Fruit fly (Drosophila melanogaster) whole organism, embryonic: ENCODE data around the gene Sf3b1.
A peak's percentile ranks its signal among the peaks of the same experiment; 100 is the strongest.

Experiments used
- ATbp ChIP-seq: fragments of 200-800 bp; sonication (Bioruptor generic); optimal IDR thresholded peaks from 2 replicates; lab custom pipeline; 2017; ENCODE audit warnings: missing biosample characterization, mild to moderate bottlenecking, missing genetic modification characterization, missing genetic modification reagents
- CG10959 ChIP-seq: fragments of 200-800 bp; sonication (Bioruptor generic); IDR thresholded peaks from 2 replicates; pipeline ENCODE4 v1.3.6; 2022; ENCODE audit warnings: missing biosample characterization, missing genetic modification characterization
- CG10979 ChIP-seq: fragments of 200-800 bp; sonication (Bioruptor generic); optimal IDR thresholded peaks from 2 replicates; lab custom pipeline; 2018; ENCODE audit warnings: missing biosample characterization, mild to moderate bottlenecking, missing genetic modification characterization, moderate library complexity
- CG11456 ChIP-seq: fragments of 200-800 bp; sonication (Bioruptor generic); IDR thresholded peaks from 3 replicates; pipeline ENCODE4 v1.3.6; 2022; ENCODE audit warnings: missing biosample characterization, missing genetic modification characterization
- CG11504 ChIP-seq: fragments of 200-800 bp; sonication (Bioruptor generic); optimal IDR thresholded peaks from 3 replicates; lab custom pipeline; 2019; ENCODE audit warnings: missing biosample characterization, mild to moderate bottlenecking, missing genetic modification characterization, moderate library complexity
- CG13894 ChIP-seq: fragments of 200-800 bp; sonication (Bioruptor generic); optimal IDR thresholded peaks from 3 replicates; lab custom pipeline; 2018; ENCODE audit warnings: missing biosample characterization, mild to moderate bottlenecking, missing genetic modification characterization, moderate library complexity
- CG14441 ChIP-seq: fragments of 200-800 bp; sonication (Bioruptor generic); IDR thresholded peaks from 2 replicates; pipeline ENCODE4 v1.3.6; 2022; ENCODE audit warnings: missing biosample characterization, missing genetic modification characterization
- CG15601 ChIP-seq: fragments of 200-800 bp; sonication (Bioruptor generic); optimal IDR thresholded peaks from 3 replicates; lab custom pipeline; 2019; ENCODE audit warnings: missing biosample characterization, mild to moderate bottlenecking, missing genetic modification characterization, moderate library complexity
- CG1602 ChIP-seq: fragments of 200-800 bp; sonication (Bioruptor generic); optimal IDR thresholded peaks from 3 replicates; lab custom pipeline; 2016; ENCODE audit warnings: missing biosample characterization, missing genetic modification characterization
- CG1647 ChIP-seq: fragments of 200-800 bp; sonication (Bioruptor generic); optimal IDR thresholded peaks from 3 replicates; lab custom pipeline; 2016; ENCODE audit warnings: missing biosample characterization, missing genetic modification characterization
- CG30431 ChIP-seq: fragments of 200-800 bp; sonication (Bioruptor generic); optimal IDR thresholded peaks from 2 replicates; lab custom pipeline; 2017; ENCODE audit warnings: missing biosample characterization, missing genetic modification characterization
- CG4360 ChIP-seq: fragments of 200-800 bp; sonication (Bioruptor generic); IDR thresholded peaks from 2 replicates; pipeline ENCODE4 v1.3.6; 2022; ENCODE audit warnings: missing biosample characterization, missing genetic modification characterization
- CG4730 ChIP-seq: fragments of 200-800 bp; sonication (Bioruptor generic); IDR thresholded peaks from 2 replicates; pipeline ENCODE4 v1.3.6; 2022; ENCODE audit warnings: missing biosample characterization, missing genetic modification characterization
- CG6175 ChIP-seq: fragments of 200-800 bp; sonication (Bioruptor generic); IDR thresholded peaks from 3 replicates; pipeline ENCODE4 v1.3.6; 2022; ENCODE audit warnings: missing biosample characterization, missing genetic modification characterization
- CG6689 ChIP-seq: fragments of 200-800 bp; sonication (Bioruptor generic); IDR thresholded peaks from 2 replicates; pipeline ENCODE4 v1.3.6; 2022; ENCODE audit warnings: missing biosample characterization, missing genetic modification characterization
- CG7271 ChIP-seq: fragments of 200-800 bp; sonication (Bioruptor generic); optimal IDR thresholded peaks from 2 replicates; lab custom pipeline; 2018; ENCODE audit warnings: missing biosample characterization, mild to moderate bottlenecking, missing genetic modification characterization, moderate library complexity
- CG7556 ChIP-seq: fragments of 200-800 bp; sonication (Bioruptor generic); optimal IDR thresholded peaks from 2 replicates; lab custom pipeline; 2017; ENCODE audit warnings: missing biosample characterization, mild to moderate bottlenecking, missing genetic modification characterization
- CG7963 ChIP-seq: fragments of 200-800 bp; sonication (Bioruptor generic); IDR thresholded peaks from 3 replicates; pipeline ENCODE4 v1.3.6; 2022; ENCODE audit warnings: missing biosample characterization, missing genetic modification characterization; ENCODE audit not compliant: partially characterized antibody
- CG8089 ChIP-seq: fragments of 200-800 bp; sonication (Bioruptor generic); optimal IDR thresholded peaks from 3 replicates; lab custom pipeline; 2016; ENCODE audit warnings: missing biosample characterization, missing genetic modification characterization
- CrebB ChIP-seq: fragments of 200-800 bp; sonication (Bioruptor generic); optimal IDR thresholded peaks from 3 replicates; lab custom pipeline; 2018; ENCODE audit warnings: missing biosample characterization, mild to moderate bottlenecking, missing genetic modification characterization
- Deaf1 ChIP-seq: fragments of 200-800 bp; optimal IDR thresholded peaks from 3 replicates; lab custom pipeline; 2019; ENCODE audit warnings: missing biosample characterization, mild to moderate bottlenecking, missing genetic modification characterization, moderate library complexity
- Elba2 ChIP-seq: fragments of 200-800 bp; sonication (Bioruptor generic); optimal IDR thresholded peaks from 3 replicates; lab custom pipeline; 2016; ENCODE audit warnings: missing biosample characterization, missing genetic modification characterization
- Mrtf ChIP-seq: fragments of 200-800 bp; sonication (Bioruptor generic); IDR thresholded peaks from 3 replicates; pipeline ENCODE4 v1.3.6; 2022; ENCODE audit warnings: missing biosample characterization, missing genetic modification characterization
- Oaz ChIP-seq: fragments of 200-800 bp; sonication (Bioruptor generic); IDR thresholded peaks from 2 replicates; pipeline ENCODE4 v1.3.6; 2022; ENCODE audit warnings: missing biosample characterization, missing genetic modification characterization
- Rfx ChIP-seq: fragments of 200-800 bp; sonication (Bioruptor generic); IDR thresholded peaks from 2 replicates; pipeline ENCODE4 v1.3.6; 2022; ENCODE audit warnings: missing biosample characterization, missing genetic modification characterization
- Sox102F ChIP-seq: fragments of 200-800 bp; sonication (Bioruptor generic); optimal IDR thresholded peaks from 2 replicates; lab custom pipeline; 2018; ENCODE audit warnings: missing biosample characterization, mild to moderate bottlenecking, missing genetic modification characterization, moderate library complexity
- YL-1 ChIP-seq: fragments of 200-800 bp; sonication (Bioruptor generic); optimal IDR thresholded peaks from 3 replicates; lab custom pipeline; 2017; ENCODE audit warnings: missing biosample characterization, mild to moderate bottlenecking, missing genetic modification characterization
- ac ChIP-seq: fragments of 200-800 bp; sonication (Bioruptor generic); optimal IDR thresholded peaks from 3 replicates; lab custom pipeline; 2017; ENCODE audit warnings: missing biosample characterization, mild to moderate bottlenecking, missing genetic modification characterization
- bbx ChIP-seq: fragments of 200-800 bp; sonication (Bioruptor generic); IDR thresholded peaks from 2 replicates; pipeline ENCODE4 v1.3.6; 2022; ENCODE audit warnings: missing biosample characterization, missing genetic modification characterization; ENCODE audit not compliant: partially characterized antibody
- btn ChIP-seq: fragments of 200-800 bp; sonication (Bioruptor generic); optimal IDR thresholded peaks from 2 replicates; lab custom pipeline; 2016; ENCODE audit warnings: missing biosample characterization, missing genetic modification characterization
- cas ChIP-seq: fragments of 200-800 bp; sonication (Bioruptor generic); IDR thresholded peaks from 2 replicates; pipeline ENCODE4 v1.3.6; 2022; ENCODE audit warnings: missing biosample characterization, missing genetic modification characterization
- cato ChIP-seq: fragments of 200-800 bp; sonication (Bioruptor generic); optimal IDR thresholded peaks from 2 replicates; lab custom pipeline; 2016; ENCODE audit warnings: missing biosample characterization, missing genetic modification characterization, borderline replicate concordance
- caup ChIP-seq: fragments of 200-800 bp; sonication (Bioruptor generic); optimal IDR thresholded peaks from 3 replicates; lab custom pipeline; 2017; ENCODE audit warnings: missing biosample characterization, mild to moderate bottlenecking, missing genetic modification characterization, moderate library complexity; ENCODE audit not compliant: severe bottlenecking
- chinmo ChIP-seq: fragments of 200-800 bp; sonication (Bioruptor generic); IDR thresholded peaks from 4 replicates; pipeline ENCODE4 v1.3.6; 2022; ENCODE audit warnings: missing biosample characterization, missing genetic modification characterization; ENCODE audit not compliant: partially characterized antibody
- chn ChIP-seq: fragments of 200-800 bp; sonication (Bioruptor generic); optimal IDR thresholded peaks from 2 replicates; lab custom pipeline; 2016; ENCODE audit warnings: missing biosample characterization, missing genetic modification characterization
- dan ChIP-seq: fragments of 200-800 bp; sonication (Bioruptor generic); IDR thresholded peaks from 2 replicates; pipeline ENCODE4 v1.3.6; 2022; ENCODE audit warnings: missing biosample characterization, missing genetic modification characterization
- dmrt11E ChIP-seq: fragments of 200-800 bp; sonication (Bioruptor generic); optimal IDR thresholded peaks from 3 replicates; lab custom pipeline; 2018; ENCODE audit warnings: missing biosample characterization, mild to moderate bottlenecking, missing genetic modification characterization, moderate library complexity
- hbn ChIP-seq: fragments of 200-800 bp; sonication (Bioruptor generic); IDR thresholded peaks from 2 replicates; pipeline ENCODE4 v1.3.6; 2022; ENCODE audit warnings: missing biosample characterization, missing genetic modification characterization; ENCODE audit not compliant: partially characterized antibody
- her ChIP-seq: fragments of 200-800 bp; sonication (Bioruptor generic); optimal IDR thresholded peaks from 2 replicates; lab custom pipeline; 2016; ENCODE audit warnings: missing biosample characterization, missing genetic modification characterization
- luna ChIP-seq: fragments of 200-800 bp; sonication (Bioruptor generic); optimal IDR thresholded peaks from 2 replicates; lab custom pipeline; 2016; ENCODE audit warnings: missing biosample characterization, missing genetic modification characterization
- maf-S ChIP-seq: fragments of 200-800 bp; sonication (Bioruptor generic); optimal IDR thresholded peaks from 2 replicates; lab custom pipeline; 2016; ENCODE audit warnings: missing biosample characterization, missing genetic modification characterization
- mld ChIP-seq: fragments of 200-800 bp; sonication (Bioruptor generic); IDR thresholded peaks from 3 replicates; pipeline ENCODE4 v1.3.6; 2022; ENCODE audit warnings: missing biosample characterization, missing genetic modification characterization; ENCODE audit not compliant: partially characterized antibody
- rib ChIP-seq: fragments of 200-800 bp; sonication (Bioruptor generic); IDR thresholded peaks from 2 replicates; pipeline ENCODE4 v1.3.6; 2022; ENCODE audit warnings: missing biosample characterization, missing genetic modification characterization
- sna ChIP-seq: fragments of 200-800 bp; sonication (Bioruptor generic); IDR thresholded peaks from 2 replicates; pipeline ENCODE4 v1.3.6; 2022; ENCODE audit warnings: missing biosample characterization, missing genetic modification characterization; ENCODE audit not compliant: partially characterized antibody
- ssp ChIP-seq: fragments of 200-800 bp; sonication (Bioruptor generic); IDR thresholded peaks from 2 replicates; pipeline ENCODE4 v1.3.6; 2022; ENCODE audit warnings: missing biosample characterization, missing genetic modification characterization
- tap ChIP-seq: fragments of 200-800 bp; optimal IDR thresholded peaks from 3 replicates; lab custom pipeline; 2019; ENCODE audit warnings: missing biosample characterization, mild to moderate bottlenecking, missing genetic modification characterization, moderate library complexity
- tgo ChIP-seq: fragments of 200-800 bp; sonication (Bioruptor generic); IDR thresholded peaks from 3 replicates; pipeline ENCODE4 v1.3.6; 2022; ENCODE audit warnings: missing biosample characterization, missing genetic modification characterization
- tin ChIP-seq: fragments of 200-800 bp; sonication (Bioruptor generic); optimal IDR thresholded peaks from 3 replicates; lab custom pipeline; 2016; ENCODE audit warnings: missing biosample characterization, missing genetic modification characterization
- zfh1 ChIP-seq: fragments of 200-800 bp; sonication (Bioruptor generic); IDR thresholded peaks from 3 replicates; pipeline ENCODE4 v1.3.6; 2022; ENCODE audit warnings: missing biosample characterization, missing genetic modification characterization
- zfh2 ChIP-seq: fragments of 200-800 bp; sonication (Bioruptor generic); optimal IDR thresholded peaks from 2 replicates; lab custom pipeline; 2016; ENCODE audit warnings: missing biosample characterization, missing genetic modification characterization

Gene Sf3b1

dm6 chr2L:540572-541210, 27.4 kb upstream of the Sf3b1 start (continued):
- TF ChIP-seq CG6175 (GFP tag; lab: Robert Waterston, UW): no peak
- TF ChIP-seq CG14441 (GFP tag; lab: Robert Waterston, UW): no peak
- no peak for TF ChIP-seq CG10979 (tag; lab: Kevin White, UChicago)
- TF ChIP-seq her: no peak
- no peak for TF ChIP-seq chn (GFP tag; lab: Kevin White, UChicago)
- no peak for TF ChIP-seq CG7963 (GFP tag; lab: Robert Waterston, UW)
- no peak for TF ChIP-seq zfh1 (GFP tag; lab: Robert Waterston, UW)
- TF ChIP-seq btn (GFP tag; lab: Kevin White, UChicago): no peak
- TF ChIP-seq CG15601: peak; percentile 45
- TF ChIP-seq tgo (GFP tag; lab: Robert Waterston, UW): no peak
- TF ChIP-seq dan (GFP tag; lab: Robert Waterston, UW): no peak
- peak; percentile 19; the same call in 1 of the 3 replicates for TF ChIP-seq CG11456
- TF ChIP-seq CG11504 (tag; lab: Kevin White, UChicago): peak; percentile 29
- TF ChIP-seq caup (GFP tag; lab: Kevin White, UChicago): peak; percentile 8
- TF ChIP-seq ac (GFP tag; lab: Kevin White, UChicago): peak; percentile 75
- peak; percentile 75 for TF ChIP-seq bbx
- no peak for TF ChIP-seq dmrt11E (tag; lab: Kevin White, UChicago)
- no peak for TF ChIP-seq tin (GFP tag; lab: Kevin White, UChicago)
- TF ChIP-seq sna: peak; percentile 54; the same call in 1 of the 2 replicates
- no peak for TF ChIP-seq CG30431 (GFP tag; lab: Kevin White, UChicago)
- TF ChIP-seq CG4730: no peak
- TF ChIP-seq Deaf1 (tag; lab: Kevin White, UChicago): peak; percentile 26
- peak; percentile 69 for TF ChIP-seq CG13894
- TF ChIP-seq luna: no peak
- TF ChIP-seq Rfx (GFP tag; lab: Robert Waterston, UW): peak; percentile 47; the same call in 1 of the 2 replicates
- peak; percentile 54 for TF ChIP-seq hbn (GFP tag; lab: Robert Waterston, UW)
- no peak for TF ChIP-seq CG1647 (GFP tag; lab: Kevin White, UChicago)
- TF ChIP-seq CG6689 (GFP tag; lab: Robert Waterston, UW): no peak
- TF ChIP-seq cas (GFP tag; lab: Robert Waterston, UW): no peak
- 0 out of 4 replicates have a peak, but pooled peaks have one; percentile 68 for TF ChIP-seq chinmo
- no peak for TF ChIP-seq maf-S (GFP tag; lab: Kevin White, UChicago)
- peak; percentile 23 for TF ChIP-seq tap (tag; lab: Kevin White, UChicago)
- TF ChIP-seq CG7271 (tag; lab: Kevin White, UChicago): no peak
- TF ChIP-seq ATbp (GFP tag; lab: Kevin White, UChicago): no peak
- TF ChIP-seq CrebB (tag; lab: Kevin White, UChicago): peak; percentile 42
- peak; percentile 24 for TF ChIP-seq YL-1 (GFP tag; lab: Kevin White, UChicago)
- TF ChIP-seq CG8089: no peak
- no peak for TF ChIP-seq CG4360
- 0 out of 2 replicates have a peak, but pooled peaks have one; percentile 24 for TF ChIP-seq ssp (GFP tag; lab: Robert Waterston, UW)
- no peak for TF ChIP-seq CG10959
- TF ChIP-seq Sox102F (GFP tag; lab: Kevin White, UChicago): no peak
- no peak for TF ChIP-seq Elba2 (GFP tag; lab: Kevin White, UChicago)
- no peak for TF ChIP-seq CG1602
- no peak for TF ChIP-seq cato (GFP tag; lab: Kevin White, UChicago)
- no peak for TF ChIP-seq rib
- peak; percentile 66; the same call in 1 of the 3 replicates for TF ChIP-seq mld (GFP tag; lab: Robert Waterston, UW)
- no peak for TF ChIP-seq zfh2 (GFP tag; lab: Kevin White, UChicago)
- TF ChIP-seq CG7556: no peak
- no peak for TF ChIP-seq Mrtf (GFP tag; lab: Robert Waterston, UW)
- no peak for TF ChIP-seq Oaz (GFP tag; lab: Robert Waterston, UW)
